Fruit fly (Drosophila melanogaster) whole organism, embryonic: ENCODE measurements around the gene CG15024.
A peak's percentile ranks its signal among the peaks of the same experiment; 100 is the strongest.

ENCODE experiments used
- Atf3 ChIP-seq: fragments of 200-800 bp; sonication (Bioruptor generic); optimal IDR thresholded peaks from 3 replicates; lab custom pipeline; 2016; ENCODE audit warnings: missing biosample characterization, missing genetic modification characterization
- CG11398 ChIP-seq: fragments of 200-800 bp; sonication (Bioruptor generic); optimal IDR thresholded peaks from 2 replicates; lab custom pipeline; 2016; ENCODE audit warnings: missing biosample characterization, missing genetic modification characterization
- CG12299 ChIP-seq: fragments of 200-800 bp; sonication (Bioruptor generic); optimal IDR thresholded peaks from 2 replicates; lab custom pipeline; 2018; ENCODE audit warnings: missing biosample characterization, mild to moderate bottlenecking, missing genetic modification characterization
- CG13894 ChIP-seq: fragments of 200-800 bp; sonication (Bioruptor generic); optimal IDR thresholded peaks from 3 replicates; lab custom pipeline; 2018; ENCODE audit warnings: missing biosample characterization, mild to moderate bottlenecking, missing genetic modification characterization, moderate library complexity
- CG15073 ChIP-seq: fragments of 200-800 bp; sonication (Bioruptor generic); optimal IDR thresholded peaks from 2 replicates; lab custom pipeline; 2016; ENCODE audit warnings: missing biosample characterization, missing genetic modification characterization
- CG16815 ChIP-seq: fragments of 200-800 bp; sonication (Bioruptor generic); optimal IDR thresholded peaks from 3 replicates; lab custom pipeline; 2017; ENCODE audit warnings: missing biosample characterization, mild to moderate bottlenecking, missing genetic modification characterization
- CG17186 ChIP-seq: fragments of 200-800 bp; sonication (Bioruptor generic); optimal IDR thresholded peaks from 3 replicates; lab custom pipeline; 2017; ENCODE audit warnings: missing biosample characterization, missing genetic modification reagents, missing genetic modification characterization
- CG18476 ChIP-seq: fragments of 200-800 bp; sonication (Bioruptor generic); optimal IDR thresholded peaks from 2 replicates; lab custom pipeline; 2016; ENCODE audit warnings: missing biosample characterization, mild to moderate bottlenecking, missing genetic modification characterization
- CG2129 ChIP-seq: fragments of 200-800 bp; sonication (Bioruptor generic); IDR thresholded peaks from 2 replicates; pipeline ENCODE4 v1.3.6; 2022; ENCODE audit warnings: missing biosample characterization, missing genetic modification characterization; ENCODE audit not compliant: partially characterized antibody
- CG4424 ChIP-seq: fragments of 200-800 bp; sonication (Bioruptor generic); optimal IDR thresholded peaks from 3 replicates; lab custom pipeline; 2016; ENCODE audit warnings: missing biosample characterization, missing genetic modification characterization
- CG5953 ChIP-seq: fragments of 200-800 bp; sonication (Bioruptor generic); IDR thresholded peaks from 2 replicates; pipeline ENCODE4 v1.3.6; 2022; ENCODE audit warnings: missing biosample characterization, missing genetic modification characterization
- CG6272 ChIP-seq: fragments of 200-800 bp; sonication (Bioruptor generic); IDR thresholded peaks from 2 replicates; pipeline ENCODE4 v1.3.6; 2022; ENCODE audit warnings: missing biosample characterization, missing genetic modification characterization
- CG9215 ChIP-seq: fragments of 200-800 bp; sonication (Bioruptor generic); IDR thresholded peaks from 2 replicates; pipeline ENCODE4 v1.3.6; 2022; ENCODE audit warnings: missing biosample characterization, missing genetic modification characterization
- D ChIP-seq, 2 experiments: fragments of 200-800 bp in 1 of 2; fragments of >200 bp in 1 of 2; sonication (Bioruptor generic) in 1 of 2; optimal IDR thresholded peaks; 2 replicates in 1 of 2; 3 replicates in 1 of 2; lab custom pipeline; 2017; ENCODE audit warnings: mild to moderate bottlenecking in 1 of 2, missing biosample characterization in 1 of 2, missing genetic modification characterization in 1 of 2, missing genetic modification reagents in 1 of 2
- Dbx ChIP-seq: fragments of 200-800 bp; sonication (Bioruptor generic); IDR thresholded peaks from 3 replicates; pipeline ENCODE4 v1.3.6; 2022; ENCODE audit warnings: missing biosample characterization, missing genetic modification characterization
- Dref ChIP-seq: fragments of 200-800 bp; sonication (Bioruptor generic); IDR thresholded peaks from 2 replicates; pipeline ENCODE4 v1.3.6; 2022; ENCODE audit warnings: missing biosample characterization, missing genetic modification characterization
- Ets65A ChIP-seq: fragments of 200-800 bp; sonication (Bioruptor generic); peaks from one replicate; lab custom pipeline; 2016; ENCODE audit warnings: missing biosample characterization, missing genetic modification characterization
- HLH3B ChIP-seq: fragments of 200-800 bp; sonication (Bioruptor generic); IDR thresholded peaks from 2 replicates; pipeline ENCODE4 v1.3.6; 2022; ENCODE audit warnings: missing biosample characterization, missing genetic modification characterization
- HLH4C ChIP-seq: fragments of 200-800 bp; sonication (Bioruptor generic); IDR thresholded peaks from 3 replicates; pipeline ENCODE4 v1.3.6; 2022; ENCODE audit warnings: missing biosample characterization, missing genetic modification characterization; ENCODE audit not compliant: partially characterized antibody
- Hey ChIP-seq: fragments of 200-800 bp; sonication (Bioruptor generic); optimal IDR thresholded peaks from 3 replicates; lab custom pipeline; 2018; ENCODE audit warnings: missing biosample characterization, mild to moderate bottlenecking, missing genetic modification characterization
- Lhr ChIP-seq: fragments of 200-800 bp; sonication (Bioruptor generic); optimal IDR thresholded peaks from 3 replicates; lab custom pipeline; 2017; ENCODE audit warnings: mild to moderate bottlenecking, missing biosample characterization, missing genetic modification reagents, missing genetic modification characterization
- Mes4 ChIP-seq: fragments of 200-800 bp; sonication (Bioruptor generic); optimal IDR thresholded peaks from 2 replicates; lab custom pipeline; 2016; ENCODE audit warnings: missing biosample characterization, missing genetic modification characterization
- Rx ChIP-seq: fragments of 200-800 bp; sonication (Bioruptor generic); IDR thresholded peaks from 2 replicates; pipeline ENCODE4 v1.3.6; 2022; ENCODE audit warnings: missing biosample characterization, missing genetic modification characterization
- Sox102F ChIP-seq: fragments of 200-800 bp; sonication (Bioruptor generic); optimal IDR thresholded peaks from 2 replicates; lab custom pipeline; 2018; ENCODE audit warnings: missing biosample characterization, mild to moderate bottlenecking, missing genetic modification characterization, moderate library complexity
- abd-A ChIP-seq: fragments of 200-800 bp; sonication (Bioruptor generic); optimal IDR thresholded peaks from 3 replicates; lab custom pipeline; 2019; ENCODE audit warnings: missing biosample characterization, mild to moderate bottlenecking, missing genetic modification characterization, moderate library complexity
- ash1 ChIP-seq: fragments of 200-800 bp; sonication (Bioruptor generic); optimal IDR thresholded peaks from 2 replicates; lab custom pipeline; 2018; ENCODE audit warnings: missing biosample characterization, mild to moderate bottlenecking, missing genetic modification characterization
- bbx ChIP-seq: fragments of 200-800 bp; sonication (Bioruptor generic); IDR thresholded peaks from 2 replicates; pipeline ENCODE4 v1.3.6; 2022; ENCODE audit warnings: missing biosample characterization, missing genetic modification characterization; ENCODE audit not compliant: partially characterized antibody
- bcd ChIP-seq: fragments of 200-800 bp; sonication (Bioruptor generic); optimal IDR thresholded peaks from 2 replicates; lab custom pipeline; 2017; ENCODE audit warnings: missing biosample characterization, mild to moderate bottlenecking, missing genetic modification characterization
- cas ChIP-seq: fragments of 200-800 bp; sonication (Bioruptor generic); IDR thresholded peaks from 2 replicates; pipeline ENCODE4 v1.3.6; 2022; ENCODE audit warnings: missing biosample characterization, missing genetic modification characterization
- cg ChIP-seq: fragments of 200-800 bp; sonication (Bioruptor generic); optimal IDR thresholded peaks from 3 replicates; lab custom pipeline; 2019; ENCODE audit warnings: missing biosample characterization, mild to moderate bottlenecking, missing genetic modification characterization, moderate library complexity
- exex ChIP-seq: fragments of 200-800 bp; sonication (Bioruptor generic); optimal IDR thresholded peaks from 4 replicates; lab custom pipeline; 2018; ENCODE audit warnings: missing biosample characterization, mild to moderate bottlenecking, missing genetic modification characterization, moderate library complexity
- fd102C ChIP-seq: fragments of 200-800 bp; sonication (Bioruptor generic); optimal IDR thresholded peaks from 2 replicates; lab custom pipeline; 2018; ENCODE audit warnings: missing biosample characterization, mild to moderate bottlenecking, missing genetic modification characterization, moderate library complexity
- gcm2 ChIP-seq: fragments of 200-800 bp; sonication (Bioruptor generic); optimal IDR thresholded peaks from 2 replicates; lab custom pipeline; 2016; ENCODE audit warnings: missing biosample characterization, missing genetic modification characterization
- gsb ChIP-seq: fragments of 200-800 bp; sonication (Bioruptor generic); IDR thresholded peaks from 2 replicates; pipeline ENCODE4 v1.3.6; 2022; ENCODE audit warnings: missing biosample characterization, missing genetic modification characterization
- ind ChIP-seq: fragments of 200-800 bp; sonication (Bioruptor generic); optimal IDR thresholded peaks from 3 replicates; lab custom pipeline; 2016; ENCODE audit warnings: missing biosample characterization, missing genetic modification characterization
- insv ChIP-seq, 2 experiments: fragments of 200-800 bp; sonication (Bioruptor generic); optimal IDR thresholded peaks; 3 replicates each; lab custom pipeline; 2016 to 2018; ENCODE audit warnings: missing biosample characterization in 2 of 2, missing genetic modification characterization in 2 of 2
- lola ChIP-seq, 3 experiments: fragments of >200 bp in 2 of 3; fragments of 200-800 bp in 1 of 3; sonication (Bioruptor generic) in 1 of 3; optimal IDR thresholded peaks; 2 replicates each; lab custom pipeline; 2017 to 2019; ENCODE audit warnings: missing biosample characterization in 3 of 3, missing genetic modification characterization in 3 of 3, mild to moderate bottlenecking in 1 of 3, moderate library complexity in 1 of 3
- pita ChIP-seq: fragments of 200-800 bp; sonication (Bioruptor generic); optimal IDR thresholded peaks from 2 replicates; lab custom pipeline; 2017; ENCODE audit warnings: missing biosample characterization, mild to moderate bottlenecking, missing genetic modification characterization
- psq ChIP-seq: fragments of 200-800 bp; sonication (Bioruptor generic); optimal IDR thresholded peaks from 2 replicates; lab custom pipeline; 2017; ENCODE audit warnings: missing biosample characterization, missing genetic modification characterization
- sens ChIP-seq: fragments of 200-800 bp; sonication (Bioruptor generic); peaks from one replicate; lab custom pipeline; 2016; ENCODE audit warnings: missing biosample characterization, missing genetic modification characterization
- sisA ChIP-seq: fragments of 200-800 bp; sonication (Bioruptor generic); IDR thresholded peaks from 2 replicates; pipeline ENCODE4 v1.3.6; 2022; ENCODE audit warnings: missing biosample characterization, missing genetic modification characterization
- ssp ChIP-seq: fragments of 200-800 bp; sonication (Bioruptor generic); IDR thresholded peaks from 2 replicates; pipeline ENCODE4 v1.3.6; 2022; ENCODE audit warnings: missing biosample characterization, missing genetic modification characterization
- trem ChIP-seq: fragments of 200-800 bp; optimal IDR thresholded peaks from 3 replicates; lab custom pipeline; 2019; ENCODE audit warnings: missing biosample characterization, mild to moderate bottlenecking, missing genetic modification characterization, moderate library complexity
- ttk ChIP-seq: fragments of 200-800 bp; sonication (Bioruptor generic); IDR thresholded peaks from 2 replicates; pipeline ENCODE4 v2.1.2; 2022; ENCODE audit warnings: missing biosample characterization, missing genetic modification characterization
- wdn ChIP-seq: fragments of 200-800 bp; sonication (Bioruptor generic); IDR thresholded peaks from 2 replicates; pipeline ENCODE4 v1.3.6; 2022; ENCODE audit warnings: missing biosample characterization, missing genetic modification characterization

The CG15024 gene

dm6 chr3L:4489490-4489889 lies 25.9 kb upstream of the CG15024 start (continued):
- TF ChIP-seq CG6272 (GFP tag; lab: Robert Waterston, UW) (peak; percentile 22; the same call in 1 of the 2 replicates), gsb (GFP tag; lab: Robert Waterston, UW) (0 out of 2 replicates have a peak, but pooled peaks have one; percentile 33), gcm2 (GFP tag; lab: Kevin White, UChicago) (no peak), CG18476 (no peak), Rx (no peak)

dm6 chr3L:4484623-4485022 lies 21.0 kb upstream of the CG15024 start:
- peak; percentile 73 for TF ChIP-seq CG13894 (tag; lab: Kevin White, UChicago)
- no peak for TF ChIP-seq insv (GFP tag; optimal IDR thresholded peaks at IDR 0.05; lab: Kevin White, UChicago)
- TF ChIP-seq lola (GFP tag; optimal IDR thresholded peaks at IDR 0.05; lab: Kevin White, UChicago) = peak in 1 of 3 experiments; percentile 39
- TF ChIP-seq sens (GFP tag; lab: Kevin White, UChicago) = peak; percentile 81
- TF ChIP-seq wdn (GFP tag; lab: Robert Waterston, UW) = no peak
- no peak for TF ChIP-seq CG2129
- TF ChIP-seq Hey (tag; lab: Kevin White, UChicago) = no peak
- TF ChIP-seq Lhr (GFP tag; lab: Kevin White, UChicago) = no peak

dm6 chr3L:4482509-4482908 lies 18.9 kb upstream of the CG15024 start, which contains the start of gene CG11350:
CG11350 (plus strand) TSS chr3L:4482809.
- TF ChIP-seq CG17186 (GFP tag; lab: Kevin White, UChicago) (no peak), CG11398 (GFP tag; lab: Kevin White, UChicago) (no peak), Ets65A (GFP tag; lab: Kevin White, UChicago) (peak; percentile 50), CG12299 (no peak)

- no peak for TF ChIP-seq gcm2 (GFP tag; lab: Kevin White, UChicago)
- TF ChIP-seq cas (GFP tag; lab: Robert Waterston, UW) = 0 out of 2 replicates have a peak, but pooled peaks have one; percentile 29
- TF ChIP-seq abd-A (tag; lab: Kevin White, UChicago) = no peak
- TF ChIP-seq ttk (GFP tag; lab: Robert Waterston, UW) = no peak
- no peak for TF ChIP-seq CG4424
- peak; percentile 23; the same call in 1 of the 2 replicates for TF ChIP-seq sisA (GFP tag; lab: Robert Waterston, UW)
- no peak for TF ChIP-seq fd102C (GFP tag; lab: Kevin White, UChicago)
- TF ChIP-seq exex (tag; lab: Kevin White, UChicago) = no peak
- no peak for TF ChIP-seq bbx
- no peak for TF ChIP-seq HLH3B (GFP tag; lab: Robert Waterston, UW)
- TF ChIP-seq Dbx (GFP tag; lab: Robert Waterston, UW) = no peak
- no peak for TF ChIP-seq psq (GFP tag; lab: Kevin White, UChicago)
- peak; percentile 12; the same call in 1 of the 2 replicates for TF ChIP-seq CG9215 (GFP tag; lab: Robert Waterston, UW)
- no peak for TF ChIP-seq CG11398 (GFP tag; lab: Kevin White, UChicago)
- TF ChIP-seq Sox102F = no peak
- no peak for TF ChIP-seq cg (GFP tag; lab: Kevin White, UChicago)
- no peak for TF ChIP-seq CG5953 (GFP tag; lab: Robert Waterston, UW)
- TF ChIP-seq D (optimal IDR thresholded peaks at IDR 0.05; lab: Kevin White, UChicago) = no peak
- TF ChIP-seq D (GFP tag; optimal IDR thresholded peaks at IDR 0.05; lab: Kevin White, UChicago) = no peak
- TF ChIP-seq trem (tag; lab: Kevin White, UChicago) = no peak
- no peak for TF ChIP-seq Atf3
- TF ChIP-seq HLH4C (GFP tag; lab: Robert Waterston, UW) = no peak
- no peak for TF ChIP-seq bcd (GFP tag; lab: Kevin White, UChicago)
- no peak for TF ChIP-seq ash1
- no peak for TF ChIP-seq ind (GFP tag; lab: Kevin White, UChicago)
- TF ChIP-seq CG6272 (GFP tag; lab: Robert Waterston, UW) = peak; percentile 40; the same call in 1 of the 2 replicates
- TF ChIP-seq ssp (GFP tag; lab: Robert Waterston, UW) = peak; percentile 24; the same call in 1 of the 2 replicates
- 0 out of 2 replicates have a peak, but pooled peaks have one; percentile 16 for TF ChIP-seq gsb (GFP tag; lab: Robert Waterston, UW)
- TF ChIP-seq CG16815 (GFP tag; lab: Kevin White, UChicago) = no peak
- TF ChIP-seq Mes4 (GFP tag; lab: Kevin White, UChicago) = no peak
- no peak; the same call in 1 of the 2 replicates for TF ChIP-seq Dref (GFP tag; lab: Robert Waterston, UW)
- TF ChIP-seq CG15073 (GFP tag; lab: Kevin White, UChicago) = no peak
- TF ChIP-seq pita (GFP tag; lab: Kevin White, UChicago) = no peak
Observed at dm6 chr3L:4480764-4481163, 17.1 kb upstream of the CG15024 start.
